Worm (Caenorhabditis elegans): ENCODE data around the gene npr-41.
"Not testable (repeated sequence)": the region's sequence is repeated elsewhere in the genome, so short reads cannot be mapped to it uniquely, and the experiment has no call there.

- not testable (repeated sequence) for TF ChIP-seq flt-1 (GFP tag; IDR thresholded peaks at IDR 0.05); tab-1 (GFP tag; IDR thresholded peaks at IDR 0.05); ztf-29 (GFP tag; IDR thresholded peaks at IDR 0.05); cog-1 (tag; optimal IDR thresholded peaks at IDR 0.05); klf-2 (GFP tag; conservative IDR thresholded peaks at IDR 0.05); ref-1 (GFP tag; conservative IDR thresholded peaks at IDR 0.05); T22C8.4 (GFP tag; IDR thresholded peaks at IDR 0.05)
Observed at ce11 chrII:11551981-11552380, 41.5 kb downstream of the npr-41 start, which contains the start of gene dhgd-1.
